Fruit fly (Drosophila melanogaster): ENCODE measurements around the gene Raf.
A peak's percentile ranks its signal among the peaks of the same experiment; 100 is the strongest.

The Raf gene

DNA sequence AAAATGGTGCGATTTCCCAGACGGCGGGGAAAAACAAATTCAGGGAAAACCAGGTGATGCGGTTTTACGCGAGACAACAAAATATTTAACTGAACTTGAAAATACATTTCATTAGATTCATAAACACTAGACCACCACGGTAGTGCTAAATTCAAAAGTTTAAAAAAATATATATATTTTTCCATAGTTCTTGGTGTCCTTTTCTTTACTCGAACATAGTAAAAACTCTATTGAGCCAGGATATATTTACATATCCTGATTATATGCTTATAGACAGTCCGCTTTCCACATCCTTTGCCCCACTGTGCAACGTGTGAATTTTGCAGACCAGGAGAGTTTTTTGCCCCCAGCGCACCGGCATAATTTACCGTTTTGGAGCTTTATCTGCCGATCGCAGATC is 70.1 kb downstream of the Raf start (continued):
- TF ChIP-seq CG30403 (GFP tag; optimal IDR thresholded peaks at IDR 0.05) (peak; percentile 43), Mes4 (GFP tag; optimal IDR thresholded peaks at IDR 0.05) (no peak), CG4404 (GFP tag; IDR thresholded peaks at IDR 0.05) (no peak), CG10431 (GFP tag; optimal IDR thresholded peaks at IDR 0.05) (no peak), CG12236 (GFP tag; optimal IDR thresholded peaks at IDR 0.05) (no peak), CG43689 (GFP tag; IDR thresholded peaks at IDR 0.05) (no peak), CG12744 (GFP tag; optimal IDR thresholded peaks at IDR 0.05) (no peak), Pdp1 (GFP tag; optimal IDR thresholded peaks at IDR 0.05) (no peak), unpg (GFP tag; optimal IDR thresholded peaks at IDR 0.05) (peak; percentile 25), al (GFP tag; IDR thresholded peaks at IDR 0.05) (no peak), C15 (GFP tag; IDR thresholded peaks at IDR 0.05) (no peak), bowl (GFP tag; IDR thresholded peaks at IDR 0.05) (no peak), CG15696 (tag; optimal IDR thresholded peaks at IDR 0.05) (no peak), CG14050 (GFP tag; IDR thresholded peaks at IDR 0.05) (no peak), gce (GFP tag; IDR thresholded peaks at IDR 0.05) (no peak), Neu2 (GFP tag; optimal IDR thresholded peaks at IDR 0.05; ENCODE audit: borderline replicate concordance) (no peak), tll (GFP tag; optimal IDR thresholded peaks at IDR 0.05) (no peak), CG3726 (GFP tag; IDR thresholded peaks at IDR 0.05) (no peak), tin (GFP tag; optimal IDR thresholded peaks at IDR 0.05) (no peak), nerfin-2 (GFP tag; IDR thresholded peaks at IDR 0.05; ENCODE audit: partially characterized antibody) (no peak), H15 (GFP tag; IDR thresholded peaks at IDR 0.05) (no peak), CG7372 (GFP tag; IDR thresholded peaks at IDR 0.05) (no peak), CG6813 (GFP tag; optimal IDR thresholded peaks at IDR 0.05) (no peak), vnd (GFP tag; IDR thresholded peaks at IDR 0.05; ENCODE audit: partially characterized antibody) (no peak), insv (GFP tag; optimal IDR thresholded peaks at IDR 0.05) (no peak), CG12299 (tag; optimal IDR thresholded peaks at IDR 0.05) (no peak), repo (GFP tag; optimal IDR thresholded peaks at IDR 0.05) (no peak), sna (GFP tag; IDR thresholded peaks at IDR 0.05; ENCODE audit: partially characterized antibody) (no peak), CG10462 (GFP tag; optimal IDR thresholded peaks at IDR 0.05) (no peak), aop (GFP tag; IDR thresholded peaks at IDR 0.05) (no peak), ci (GFP tag; IDR thresholded peaks at IDR 0.05) (no peak), bab2 (GFP tag; optimal IDR thresholded peaks at IDR 0.05) (no peak), Hr39 (optimal IDR thresholded peaks at IDR 0.05) (no peak), dpn (GFP tag; optimal IDR thresholded peaks at IDR 0.05) (peak in 1 of 2 experiments; percentile 1), Lpt (GFP tag; optimal IDR thresholded peaks at IDR 0.05) (no peak), CG7839 (tag; optimal IDR thresholded peaks at IDR 0.05) (peak; percentile 33), Med (GFP tag) (peak; percentile 69), CG6683 (GFP tag; optimal IDR thresholded peaks at IDR 0.05) (no peak), CG1647 (GFP tag; optimal IDR thresholded peaks at IDR 0.05) (no peak), sens-2 (GFP tag; IDR thresholded peaks at IDR 0.05) (no peak), en (GFP tag; optimal IDR thresholded peaks at IDR 0.05) (no peak), lab (GFP tag; optimal IDR thresholded peaks at IDR 0.05) (peak; percentile 8), CG32532 (GFP tag; IDR thresholded peaks at IDR 0.05) (no peak), CG17359 (tag; optimal IDR thresholded peaks at IDR 0.05) (peak; percentile 17), Aef1 (GFP tag; IDR thresholded peaks at IDR 0.05) (peak; percentile 20; the same call in 1 of the 3 replicates), CG2199 (GFP tag; IDR thresholded peaks at IDR 0.05) (no peak), CkIIα-i1 (GFP tag; IDR thresholded peaks at IDR 0.05) (no peak), Optix (GFP tag; IDR thresholded peaks at IDR 0.05) (no peak), Bdp1 (GFP tag; optimal IDR thresholded peaks at IDR 0.05) (no peak), CG12219 (GFP tag; optimal IDR thresholded peaks at IDR 0.05) (no peak), Lim3 (GFP tag; IDR thresholded peaks at IDR 0.05) (no peak), yki (optimal IDR thresholded peaks at IDR 0.05) (no peak), Kr (GFP tag; optimal IDR thresholded peaks at IDR 0.05) (no peak)
